Worm (Caenorhabditis elegans): ENCODE measurements around the gene K09C4.10.

DNA sequence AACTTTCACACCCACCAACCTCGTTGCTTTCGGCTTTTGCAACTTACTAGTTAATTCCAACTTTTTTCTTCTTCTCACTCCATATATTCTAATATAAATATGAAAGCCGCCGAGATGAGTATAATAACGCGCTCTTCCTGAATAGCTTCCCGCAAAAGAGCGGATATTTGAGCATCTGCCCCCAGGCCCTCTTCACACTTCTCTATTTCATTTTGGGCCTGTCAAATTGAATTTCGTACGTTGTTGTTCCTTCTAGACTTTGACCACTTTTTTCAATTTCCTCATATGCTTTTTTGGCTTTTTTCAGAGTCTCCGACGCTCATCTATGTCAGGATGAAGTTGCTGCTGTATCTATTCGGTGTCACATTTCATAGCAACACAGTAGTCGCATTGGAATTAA, 35.0 kb upstream of the K09C4.10 start, which contains the start of gene ddr-2:
- TF ChIP-seq tbx-37 (GFP tag; conservative IDR thresholded peaks at IDR 0.05) (no peak), ets-7 (tag; optimal IDR thresholded peaks at IDR 0.05) (no peak), ama-1 (optimal IDR thresholded peaks at IDR 0.05) (no peak), F13C5.2 (tag; optimal IDR thresholded peaks at IDR 0.05) (no peak), hmg-4 (GFP tag; optimal IDR thresholded peaks at IDR 0.05) (no peak), tbx-11 (GFP tag; IDR thresholded peaks at IDR 0.05) (no peak), tra-4 (tag; optimal IDR thresholded peaks at IDR 0.05) (no peak), scrt-1 (GFP tag; IDR thresholded peaks at IDR 0.05) (no peak), pes-1 (GFP tag; IDR thresholded peaks at IDR 0.05) (no peak), flt-1 (GFP tag; IDR thresholded peaks at IDR 0.05) (no peak), aly-1 (tag; optimal IDR thresholded peaks at IDR 0.05) (no peak), hnd-1 (tag; optimal IDR thresholded peaks at IDR 0.05) (no peak), ceh-36 (tag; optimal IDR thresholded peaks at IDR 0.05) (no peak)

Data from whole organism, early embryonic.